Worm (Caenorhabditis elegans) whole organism, L1 larva: ENCODE data around the gene clpp-1.

Source experiments
- aha-1 ChIP-seq: fragments of 150-350 bp; optimal IDR thresholded peaks from 2 replicates; lab custom pipeline; 2014; ENCODE audit warnings: missing biosample characterization, missing genetic modification characterization
- alr-1 ChIP-seq: fragments of 200-800 bp; sonication (Bioruptor generic); optimal IDR thresholded peaks from 2 replicates; lab custom pipeline; 2018; ENCODE audit warnings: borderline replicate concordance, mild to moderate bottlenecking, missing genetic modification characterization, missing compliant biosample characterization
- ceh-82 ChIP-seq, 3 experiments: fragments of 150-350 bp in 1 of 3; sonication (generic microtip) in 2 of 3; optimal IDR thresholded peaks; 2 replicates each; lab custom pipeline; 2014 to 2017; ENCODE audit warnings: missing biosample characterization in 3 of 3, missing genetic modification characterization in 3 of 3
- ces-1 ChIP-seq: fragments of 150-350 bp; optimal IDR thresholded peaks from 2 replicates; lab custom pipeline; 2014; ENCODE audit warnings: missing biosample characterization, missing genetic modification reagents, missing genetic modification characterization
- jun-1 ChIP-seq: fragments of 150-350 bp; optimal IDR thresholded peaks from 2 replicates; lab custom pipeline; 2014; ENCODE audit warnings: missing biosample characterization, missing genetic modification reagents, missing genetic modification characterization
- lir-3 ChIP-seq: sonication (generic microtip); optimal IDR thresholded peaks from 2 replicates; lab custom pipeline; 2016; ENCODE audit warnings: mild to moderate bottlenecking, missing genetic modification characterization, moderate library complexity, missing compliant biosample characterization; ENCODE audit not compliant: poor library complexity
- lsy-2 ChIP-seq, 2 experiments: fragments of 150-350 bp; optimal IDR thresholded peaks; 2 replicates each; lab custom pipeline; 2014; ENCODE audit warnings: missing biosample characterization in 2 of 2, missing genetic modification characterization in 2 of 2
- mef-2 ChIP-seq: fragments of 150-350 bp; optimal IDR thresholded peaks from 2 replicates; lab custom pipeline; 2014; ENCODE audit warnings: missing biosample characterization, missing genetic modification characterization
- nhr-76 ChIP-seq: sonication (generic microtip); optimal IDR thresholded peaks from 2 replicates; lab custom pipeline; 2017; ENCODE audit warnings: missing biosample characterization, missing genetic modification characterization
- pag-3 ChIP-seq: sonication (generic microtip); optimal IDR thresholded peaks from 2 replicates; lab custom pipeline; 2017; ENCODE audit warnings: missing genetic modification characterization, mild to moderate bottlenecking, missing compliant biosample characterization, antibody characterized with exemption, borderline replicate concordance; ENCODE audit not compliant: insufficient read depth
- tbx-2 ChIP-seq: sonication (generic microtip); optimal IDR thresholded peaks from 2 replicates; lab custom pipeline; 2016; ENCODE audit warnings: missing genetic modification characterization, missing compliant biosample characterization
- ztf-11 ChIP-seq, 2 experiments: sonication (generic microtip); optimal IDR thresholded peaks; 2 replicates each; lab custom pipeline; 2016 to 2017; ENCODE audit warnings: missing genetic modification characterization in 2 of 2, missing biosample characterization in 1 of 2, missing compliant biosample characterization in 1 of 2

- no peak for TF ChIP-seq jun-1 (tag; lab: Kevin White, UChicago)
- TF ChIP-seq mef-2 = no peak
- no peak for TF ChIP-seq lsy-2 (tag; optimal IDR thresholded peaks at IDR 0.05; lab: Kevin White, UChicago)
- TF ChIP-seq ztf-11 (tag; optimal IDR thresholded peaks at IDR 0.05; lab: Kevin White, UChicago) = no peak
- no peak for TF ChIP-seq tbx-2 (tag; lab: Kevin White, UChicago)
- TF ChIP-seq nhr-76 (tag; lab: Kevin White, UChicago) = no peak
- TF ChIP-seq ceh-82 (tag; optimal IDR thresholded peaks at IDR 0.05; lab: Kevin White, UChicago) = no peak
- no peak for TF ChIP-seq pag-3 (tag; lab: Kevin White, UChicago)
- TF ChIP-seq aha-1 (tag; lab: Kevin White, UChicago) = no peak
- TF ChIP-seq lir-3 (tag; lab: Kevin White, UChicago) = no peak
- TF ChIP-seq ces-1 = no peak
- no peak for TF ChIP-seq alr-1 (tag; lab: Kevin White, UChicago)
Measured at ce11 chrII:10309337-10309736, 6.7 kb upstream of the clpp-1 start, which contains the start of gene ZK970.8.
